Fruit fly (Drosophila melanogaster): ENCODE results near the gene Prx2.

The Prx2 gene

DNA sequence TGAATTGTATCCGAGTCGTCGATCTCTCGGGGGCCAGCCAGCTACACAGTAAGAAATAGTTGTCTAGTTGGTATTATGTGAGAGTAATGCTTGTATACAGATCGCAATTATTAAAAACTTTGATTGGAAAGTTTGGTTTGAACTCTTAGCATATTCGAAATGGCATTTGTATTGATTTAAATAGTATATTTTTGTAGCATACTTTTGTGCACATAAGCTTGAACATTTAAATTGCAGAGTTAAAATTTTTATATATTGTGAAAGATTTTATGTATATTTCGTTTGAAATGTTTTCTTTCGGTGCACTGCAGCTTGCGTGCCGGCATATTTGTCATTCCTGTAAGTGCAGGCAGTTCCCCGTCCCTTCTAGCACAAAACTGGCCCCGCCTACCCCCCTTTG is 17.4 kb upstream of the Prx2 start:
- TF ChIP-seq CG8319 (GFP tag; optimal IDR thresholded peaks at IDR 0.05) (peak; percentile 20), Smox (GFP tag; optimal IDR thresholded peaks at IDR 0.05) (peak; percentile 66), fd85E (GFP tag; optimal IDR thresholded peaks at IDR 0.05) (no peak), CG11294 (GFP tag; IDR thresholded peaks at IDR 0.05) (no peak), esn (GFP tag; optimal IDR thresholded peaks at IDR 0.05) (peak; percentile 76), CG15336 (GFP tag; IDR thresholded peaks at IDR 0.05) (peak; percentile 72), Lpt (GFP tag; optimal IDR thresholded peaks at IDR 0.05) (peak; percentile 52), CG6792 (GFP tag; optimal IDR thresholded peaks at IDR 0.05) (peak; percentile 55), Sox15 (GFP tag; optimal IDR thresholded peaks at IDR 0.05) (no peak), CG32006 (GFP tag; optimal IDR thresholded peaks at IDR 0.05) (peak; percentile 70), dsx (GFP tag; optimal IDR thresholded peaks at IDR 0.05; ENCODE audit: poor library complexity, severe bottlenecking) (peak; percentile 63), Eip75B (GFP tag; optimal IDR thresholded peaks at IDR 0.05) (peak; percentile 59), vri (GFP tag; optimal IDR thresholded peaks at IDR 0.05) (peak; percentile 28), CG7368 (GFP tag; optimal IDR thresholded peaks at IDR 0.05) (peak; percentile 45), fd59A (GFP tag; optimal IDR thresholded peaks at IDR 0.05) (peak; percentile 65), CG4318 (GFP tag; optimal IDR thresholded peaks at IDR 0.05) (peak; percentile 15), eg (GFP tag; IDR thresholded peaks at IDR 0.05) (peak; percentile 54), Hr38 (GFP tag; optimal IDR thresholded peaks at IDR 0.05) (no peak), CG9139 (GFP tag; optimal IDR thresholded peaks at IDR 0.05) (peak; percentile 45), CG1621 (tag; optimal IDR thresholded peaks at IDR 0.05) (peak; percentile 52), Gug (GFP tag; IDR thresholded peaks at IDR 0.05) (no peak; the same call in 1 of the 2 replicates), CG3919 (GFP tag; optimal IDR thresholded peaks at IDR 0.05) (peak; percentile 61), CG8632 (GFP tag; optimal IDR thresholded peaks at IDR 0.05) (peak; percentile 33), svp (GFP tag) (peak; percentile 85), topi (GFP tag; optimal IDR thresholded peaks at IDR 0.05) (peak; percentile 77), Ets96B (tag; optimal IDR thresholded peaks at IDR 0.05) (peak; percentile 55), pdm3 (GFP tag; optimal IDR thresholded peaks at IDR 0.05) (peak; percentile 61), Sox14 (GFP tag; optimal IDR thresholded peaks at IDR 0.05) (peak; percentile 60), Met (GFP tag; optimal IDR thresholded peaks at IDR 0.05) (peak; percentile 76), ss (GFP tag; optimal IDR thresholded peaks at IDR 0.05) (peak; percentile 64 to 65), CG34406 (GFP tag; optimal IDR thresholded peaks at IDR 0.05) (peak; percentile 49), CG6808 (GFP tag; optimal IDR thresholded peaks at IDR 0.05) (peak; percentile 66), CG6163 (GFP tag; IDR thresholded peaks at IDR 0.05) (peak; percentile 71), spab (GFP tag; optimal IDR thresholded peaks at IDR 0.05) (peak; percentile 50), Blimp-1 (GFP tag; optimal IDR thresholded peaks at IDR 0.05) (peak; percentile 33), CG10631 (GFP tag; optimal IDR thresholded peaks at IDR 0.05) (peak; percentile 56), dac (GFP tag; optimal IDR thresholded peaks at IDR 0.05) (no peak), CG16779 (tag; optimal IDR thresholded peaks at IDR 0.05) (peak; percentile 16), salr (GFP tag; optimal IDR thresholded peaks at IDR 0.05) (peak in 1 of 2 experiments; percentile 51), Hr39 (GFP tag; optimal IDR thresholded peaks at IDR 0.05) (peak; percentile 74), fkh (GFP tag; optimal IDR thresholded peaks at IDR 0.05) (no peak), Hr4 (GFP tag; optimal IDR thresholded peaks at IDR 0.05) (peak; percentile 41), Eip93F (GFP tag; optimal IDR thresholded peaks at IDR 0.05) (no peak), CG10669 (GFP tag; optimal IDR thresholded peaks at IDR 0.05) (peak; percentile 65), lz (GFP tag; optimal IDR thresholded peaks at IDR 0.05) (peak; percentile 68), acj6 (GFP tag; optimal IDR thresholded peaks at IDR 0.05) (peak; percentile 54), Ets21C (GFP tag; optimal IDR thresholded peaks at IDR 0.05) (peak; percentile 49), achi (GFP tag; optimal IDR thresholded peaks at IDR 0.05) (peak; percentile 51), CG31627 (GFP tag; optimal IDR thresholded peaks at IDR 0.05) (peak; percentile 68), net (GFP tag; optimal IDR thresholded peaks at IDR 0.05) (peak; percentile 35), CG6854 (GFP tag; optimal IDR thresholded peaks at IDR 0.05) (peak; percentile 36), CG11762 (GFP tag; optimal IDR thresholded peaks at IDR 0.05; ENCODE audit: insufficient read depth) (peak; percentile 12)
